Fruit fly (Drosophila melanogaster) whole organism, prepupa: Measurements from ENCODE around the gene bel.
A peak's percentile ranks its signal among the peaks of the same experiment; 100 is the strongest.

ENCODE experiments used
- Blimp-1 ChIP-seq: fragments of 200-800 bp; sonication (Bioruptor generic); optimal IDR thresholded peaks from 3 replicates; lab custom pipeline; 2017; ENCODE audit warnings: missing biosample characterization, missing genetic modification characterization, mild to moderate bottlenecking, moderate library complexity, missing genetic modification reagents
- CG10631 ChIP-seq: fragments of 200-800 bp; sonication (Bioruptor generic); optimal IDR thresholded peaks from 2 replicates; lab custom pipeline; 2016; ENCODE audit warnings: missing biosample characterization, missing genetic modification characterization
- CG11294 ChIP-seq: fragments of 200-800 bp; sonication (Bioruptor generic); IDR thresholded peaks from 2 replicates; pipeline ENCODE4 v1.3.6; 2022; ENCODE audit warnings: missing biosample characterization, missing genetic modification characterization
- CG11762 ChIP-seq: fragments of 200-800 bp; sonication (Bioruptor generic); optimal IDR thresholded peaks from 3 replicates; lab custom pipeline; 2016; ENCODE audit warnings: missing biosample characterization, missing genetic modification characterization; ENCODE audit not compliant: insufficient read depth
- CG15336 ChIP-seq: fragments of 200-800 bp; sonication (Bioruptor generic); IDR thresholded peaks from 2 replicates; pipeline ENCODE4 v1.3.6; 2022; ENCODE audit warnings: missing biosample characterization, missing genetic modification characterization
- CG3032 ChIP-seq: fragments of 200-800 bp; optimal IDR thresholded peaks from 2 replicates; lab custom pipeline; 2019; ENCODE audit warnings: missing biosample characterization, mild to moderate bottlenecking, missing genetic modification characterization, moderate library complexity
- CG31627 ChIP-seq: fragments of 200-800 bp; sonication (Bioruptor generic); optimal IDR thresholded peaks from 3 replicates; lab custom pipeline; 2016; ENCODE audit warnings: missing biosample characterization, missing genetic modification characterization
- CG34406 ChIP-seq: fragments of 200-800 bp; sonication (Bioruptor generic); optimal IDR thresholded peaks from 3 replicates; lab custom pipeline; 2016; ENCODE audit warnings: missing biosample characterization, missing genetic modification characterization
- CG3919 ChIP-seq: fragments of 200-800 bp; sonication (Bioruptor generic); optimal IDR thresholded peaks from 3 replicates; lab custom pipeline; 2016; ENCODE audit warnings: missing biosample characterization, missing genetic modification characterization
- CG4318 ChIP-seq: fragments of 200-800 bp; sonication (Bioruptor generic); optimal IDR thresholded peaks from 3 replicates; lab custom pipeline; 2017; ENCODE audit warnings: missing biosample characterization, mild to moderate bottlenecking, missing genetic modification characterization
- CG6792 ChIP-seq: fragments of 200-800 bp; sonication (Bioruptor generic); optimal IDR thresholded peaks from 3 replicates; lab custom pipeline; 2016; ENCODE audit warnings: missing biosample characterization, missing genetic modification characterization
- CG6808 ChIP-seq: fragments of 200-800 bp; sonication (Bioruptor generic); optimal IDR thresholded peaks from 3 replicates; lab custom pipeline; 2017; ENCODE audit warnings: missing biosample characterization, missing genetic modification characterization, mild to moderate bottlenecking, moderate library complexity, missing genetic modification reagents
- CG7368 ChIP-seq: fragments of 200-800 bp; sonication (Bioruptor generic); optimal IDR thresholded peaks from 3 replicates; lab custom pipeline; 2016; ENCODE audit warnings: missing biosample characterization, missing genetic modification characterization
- CG8319 ChIP-seq: fragments of 200-800 bp; sonication (Bioruptor generic); optimal IDR thresholded peaks from 3 replicates; lab custom pipeline; 2016; ENCODE audit warnings: missing biosample characterization, missing genetic modification characterization
- CG8632 ChIP-seq: fragments of 200-800 bp; sonication (Bioruptor generic); optimal IDR thresholded peaks from 3 replicates; lab custom pipeline; 2016; ENCODE audit warnings: missing biosample characterization, missing genetic modification characterization
- CG9139 ChIP-seq: fragments of 200-800 bp; sonication (Bioruptor generic); optimal IDR thresholded peaks from 3 replicates; lab custom pipeline; 2017; ENCODE audit warnings: missing biosample characterization, mild to moderate bottlenecking, missing genetic modification characterization
- Eip75B ChIP-seq: fragments of 200-800 bp; sonication (Bioruptor generic); optimal IDR thresholded peaks from 3 replicates; lab custom pipeline; 2016; ENCODE audit warnings: missing biosample characterization, missing genetic modification characterization
- Eip78C ChIP-seq: fragments of 200-800 bp; sonication (Bioruptor generic); peaks from one replicate; lab custom pipeline; 2016; ENCODE audit warnings: missing biosample characterization, missing genetic modification characterization
- Eip93F ChIP-seq: fragments of 200-800 bp; sonication (Bioruptor generic); optimal IDR thresholded peaks from 2 replicates; lab custom pipeline; 2016; ENCODE audit warnings: missing biosample characterization, mild to moderate bottlenecking, missing genetic modification characterization
- Ets21C ChIP-seq: fragments of 200-800 bp; sonication (Bioruptor generic); optimal IDR thresholded peaks from 3 replicates; lab custom pipeline; 2016; ENCODE audit warnings: missing biosample characterization, missing genetic modification characterization
- Ets96B ChIP-seq: fragments of 200-800 bp; optimal IDR thresholded peaks from 2 replicates; lab custom pipeline; 2019; ENCODE audit warnings: missing biosample characterization, mild to moderate bottlenecking, missing genetic modification characterization, moderate library complexity
- Gug ChIP-seq: fragments of 200-800 bp; sonication (Bioruptor generic); IDR thresholded peaks from 2 replicates; pipeline ENCODE4 v1.3.6; 2022; ENCODE audit warnings: missing biosample characterization, missing genetic modification characterization
- Hr39 ChIP-seq: fragments of 200-800 bp; sonication (Bioruptor generic); optimal IDR thresholded peaks from 2 replicates; lab custom pipeline; 2016; ENCODE audit warnings: missing biosample characterization, missing genetic modification characterization
- Hr4 ChIP-seq: fragments of 200-800 bp; sonication (Bioruptor generic); optimal IDR thresholded peaks from 3 replicates; lab custom pipeline; 2016; ENCODE audit warnings: missing biosample characterization, missing genetic modification characterization
- Met ChIP-seq: fragments of 200-800 bp; sonication (Bioruptor generic); optimal IDR thresholded peaks from 3 replicates; lab custom pipeline; 2016; ENCODE audit warnings: missing biosample characterization, missing genetic modification characterization
- OdsH ChIP-seq: fragments of 200-800 bp; sonication (Bioruptor generic); optimal IDR thresholded peaks from 3 replicates; lab custom pipeline; 2016; ENCODE audit warnings: missing biosample characterization, missing genetic modification characterization
- Smox ChIP-seq: fragments of 200-800 bp; sonication (Bioruptor generic); optimal IDR thresholded peaks from 3 replicates; lab custom pipeline; 2016; ENCODE audit warnings: missing biosample characterization, missing genetic modification characterization
- Sox102F ChIP-seq: fragments of 200-800 bp; sonication (Bioruptor generic); optimal IDR thresholded peaks from 2 replicates; lab custom pipeline; 2016; ENCODE audit warnings: missing biosample characterization, mild to moderate bottlenecking, missing genetic modification characterization
- Sox14 ChIP-seq: fragments of 200-800 bp; sonication (Bioruptor generic); optimal IDR thresholded peaks from 3 replicates; lab custom pipeline; 2016; ENCODE audit warnings: missing biosample characterization, missing genetic modification characterization
- Sox15 ChIP-seq: fragments of 200-800 bp; sonication (Bioruptor generic); optimal IDR thresholded peaks from 3 replicates; lab custom pipeline; 2016; ENCODE audit warnings: missing biosample characterization, missing genetic modification characterization
- achi ChIP-seq: fragments of 200-800 bp; sonication (Bioruptor generic); optimal IDR thresholded peaks from 3 replicates; lab custom pipeline; 2016; ENCODE audit warnings: missing biosample characterization, missing genetic modification characterization
- acj6 ChIP-seq: fragments of 200-800 bp; sonication (Bioruptor generic); optimal IDR thresholded peaks from 3 replicates; lab custom pipeline; 2016; ENCODE audit warnings: missing biosample characterization, missing genetic modification characterization
- cyc ChIP-seq: fragments of 200-800 bp; sonication (Bioruptor generic); optimal IDR thresholded peaks from 3 replicates; lab custom pipeline; 2016; ENCODE audit warnings: missing biosample characterization, missing genetic modification characterization
- dac ChIP-seq: fragments of 200-800 bp; sonication (Bioruptor generic); optimal IDR thresholded peaks from 2 replicates; lab custom pipeline; 2017; ENCODE audit warnings: missing biosample characterization, mild to moderate bottlenecking, missing genetic modification characterization
- dsx ChIP-seq: fragments of 200-800 bp; optimal IDR thresholded peaks from 3 replicates; lab custom pipeline; 2019; ENCODE audit warnings: missing biosample characterization, mild to moderate bottlenecking, missing genetic modification characterization, moderate library complexity; ENCODE audit not compliant: poor library complexity, severe bottlenecking
- eg ChIP-seq: fragments of 200-800 bp; sonication (Bioruptor generic); IDR thresholded peaks from 3 replicates; pipeline ENCODE4 v1.3.6; 2022; ENCODE audit warnings: missing biosample characterization, missing genetic modification characterization
- esn ChIP-seq: fragments of 200-800 bp; sonication (Bioruptor generic); optimal IDR thresholded peaks from 2 replicates; lab custom pipeline; 2016; ENCODE audit warnings: missing biosample characterization, mild to moderate bottlenecking, missing genetic modification characterization, moderate library complexity
- fd85E ChIP-seq: fragments of 200-800 bp; sonication (Bioruptor generic); optimal IDR thresholded peaks from 3 replicates; lab custom pipeline; 2016; ENCODE audit warnings: missing biosample characterization, missing genetic modification characterization
- fkh ChIP-seq: fragments of 200-800 bp; sonication (Bioruptor generic); optimal IDR thresholded peaks from 3 replicates; lab custom pipeline; 2017; ENCODE audit warnings: missing biosample characterization, mild to moderate bottlenecking, missing genetic modification characterization, moderate library complexity
- lz ChIP-seq: fragments of 200-800 bp; sonication (Bioruptor generic); optimal IDR thresholded peaks from 3 replicates; lab custom pipeline; 2016; ENCODE audit warnings: missing biosample characterization, missing genetic modification characterization
- net ChIP-seq: fragments of 200-800 bp; sonication (Bioruptor generic); optimal IDR thresholded peaks from 3 replicates; lab custom pipeline; 2016; ENCODE audit warnings: missing biosample characterization, missing genetic modification characterization
- pdm3 ChIP-seq: fragments of 200-800 bp; sonication (Bioruptor generic); optimal IDR thresholded peaks from 3 replicates; lab custom pipeline; 2016; ENCODE audit warnings: missing biosample characterization, missing genetic modification characterization
- salr ChIP-seq, 2 experiments: fragments of 200-800 bp; sonication (Bioruptor generic); optimal IDR thresholded peaks; 3 replicates each; lab custom pipeline; 2016 to 2018; ENCODE audit warnings: missing biosample characterization in 2 of 2, missing genetic modification characterization in 2 of 2, mild to moderate bottlenecking in 1 of 2
- ss ChIP-seq, 2 experiments: fragments of 200-800 bp; sonication (Bioruptor generic); optimal IDR thresholded peaks; 2 replicates in 1 of 2; 3 replicates in 1 of 2; lab custom pipeline; 2017 to 2018; ENCODE audit warnings: mild to moderate bottlenecking in 2 of 2, missing biosample characterization in 2 of 2, missing genetic modification characterization in 2 of 2, moderate library complexity in 1 of 2
- svp ChIP-seq: fragments of 200-800 bp; sonication (Bioruptor generic); peaks from one replicate; lab custom pipeline; 2016; ENCODE audit warnings: missing biosample characterization, missing genetic modification characterization
- topi ChIP-seq: fragments of 200-800 bp; sonication (Bioruptor generic); optimal IDR thresholded peaks from 3 replicates; lab custom pipeline; 2016; ENCODE audit warnings: missing biosample characterization, missing genetic modification characterization
- vri ChIP-seq: fragments of 200-800 bp; sonication (Bioruptor generic); optimal IDR thresholded peaks from 3 replicates; lab custom pipeline; 2016; ENCODE audit warnings: missing biosample characterization, mild to moderate bottlenecking, missing genetic modification characterization

Gene bel

DNA sequence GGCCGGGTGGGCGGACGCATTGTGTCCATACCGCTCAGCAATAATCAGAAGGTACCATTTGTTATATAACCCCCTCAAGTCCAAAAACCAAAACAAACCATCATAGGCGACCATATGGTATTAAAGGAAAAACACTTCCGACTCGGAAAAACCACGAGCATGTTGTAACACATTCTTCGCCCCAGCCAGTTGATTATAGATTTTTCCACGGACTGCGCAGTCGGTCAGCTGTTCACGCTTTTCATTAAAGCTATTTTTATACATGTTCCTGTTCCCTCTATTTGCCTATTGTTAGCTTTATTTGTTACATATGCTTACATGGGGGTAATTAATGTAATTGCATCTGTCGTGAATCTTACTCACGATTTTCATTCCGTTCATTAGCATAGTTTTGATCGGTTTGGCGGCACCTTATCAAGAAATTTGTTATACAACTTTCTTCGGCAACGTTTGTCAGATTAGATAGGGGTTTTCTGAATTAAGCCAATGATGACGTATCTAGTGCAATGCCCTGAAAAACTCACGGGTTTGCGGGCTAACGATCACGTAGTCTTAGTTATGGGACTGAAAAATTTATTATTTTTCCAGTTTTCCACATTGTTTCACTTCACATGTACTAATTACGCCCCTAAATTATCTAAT is 4.3 kb upstream of the bel start:
- TF ChIP-seq CG8319 (GFP tag; lab: Kevin White, UChicago), result no peak
- no peak for TF ChIP-seq Hr4 (GFP tag; lab: Kevin White, UChicago)
- no peak for TF ChIP-seq CG4318 (GFP tag; lab: Kevin White, UChicago)
- TF ChIP-seq lz, result no peak
- peak; percentile 84 for TF ChIP-seq vri (GFP tag; lab: Kevin White, UChicago)
- no peak for TF ChIP-seq topi (GFP tag; lab: Kevin White, UChicago)
- TF ChIP-seq, all 60 proteins: peak for 1

DNA sequence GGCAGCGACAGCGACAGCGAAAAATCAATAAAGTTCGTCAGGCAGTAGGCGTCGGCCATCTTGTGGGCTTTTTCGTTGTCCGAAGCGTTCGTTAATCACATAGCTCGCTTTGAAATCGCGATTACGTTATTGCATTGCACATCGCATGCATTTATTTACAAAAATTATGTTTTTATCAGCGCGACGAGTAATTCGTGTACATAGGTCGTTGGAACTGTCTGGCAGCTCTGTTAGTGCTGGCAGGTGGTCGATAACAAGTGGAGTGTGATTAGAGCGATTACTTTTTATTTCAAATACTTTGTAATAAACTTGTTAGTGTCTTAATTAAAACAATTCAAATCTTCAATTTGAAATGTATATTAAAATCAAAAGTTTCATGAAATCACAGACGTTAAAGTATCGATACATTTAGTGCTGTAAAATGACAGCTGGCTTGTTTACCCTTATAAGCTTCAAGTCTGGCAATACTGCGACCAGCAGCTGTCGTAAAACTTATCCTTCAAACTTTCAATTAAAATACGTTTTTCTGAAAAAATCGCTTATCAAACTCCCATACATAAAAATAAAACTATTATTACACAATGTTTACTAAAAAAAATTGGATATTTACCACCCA is 3.2 kb upstream of the bel start, which contains the start of gene CG8032:
Gene CG8032 (plus strand): TSS at position 448 of the 616 bp plus-strand sequence.
- peak; percentile 50 for TF ChIP-seq CG3919 (GFP tag; lab: Kevin White, UChicago)
- TF ChIP-seq achi (GFP tag; lab: Kevin White, UChicago), result peak; percentile 100
- TF ChIP-seq Eip75B (GFP tag; lab: Kevin White, UChicago), result peak; percentile 63
- TF ChIP-seq Ets96B (tag; lab: Kevin White, UChicago), result no peak
- no peak for TF ChIP-seq CG11294 (GFP tag; lab: Robert Waterston, UW)
- peak; percentile 54 for TF ChIP-seq Hr4 (GFP tag; lab: Kevin White, UChicago)
- peak; percentile 58 for TF ChIP-seq CG10631 (GFP tag; lab: Kevin White, UChicago)
- TF ChIP-seq ss (GFP tag; optimal IDR thresholded peaks at IDR 0.05; lab: Kevin White, UChicago), result peak in 1 of 2 experiments; percentile 26
- TF ChIP-seq OdsH (GFP tag; lab: Kevin White, UChicago), result peak; percentile 43
- no peak for TF ChIP-seq Sox15 (GFP tag; lab: Kevin White, UChicago)
- no peak for TF ChIP-seq net (GFP tag; lab: Kevin White, UChicago)
- no peak for TF ChIP-seq CG9139 (GFP tag; lab: Kevin White, UChicago)
- peak; percentile 29 for TF ChIP-seq dsx
- TF ChIP-seq eg (GFP tag; lab: Robert Waterston, UW), result no peak
- peak; percentile 59 for TF ChIP-seq esn (GFP tag; lab: Kevin White, UChicago)
- TF ChIP-seq acj6 (GFP tag; lab: Kevin White, UChicago), result peak; percentile 27
- TF ChIP-seq fd85E (GFP tag; lab: Kevin White, UChicago), result no peak
- TF ChIP-seq svp (GFP tag; lab: Kevin White, UChicago), result peak; percentile 93
- peak; percentile 39 for TF ChIP-seq topi (GFP tag; lab: Kevin White, UChicago)
- TF ChIP-seq salr (GFP tag; optimal IDR thresholded peaks at IDR 0.05; lab: Kevin White, UChicago), result peak in 1 of 2 experiments; percentile 14
- TF ChIP-seq Ets21C (GFP tag; lab: Kevin White, UChicago), result peak; percentile 30
- TF ChIP-seq Gug (GFP tag; lab: Robert Waterston, UW), result no peak
- TF ChIP-seq CG31627 (GFP tag; lab: Kevin White, UChicago), result peak; percentile 37
- TF ChIP-seq CG8319 (GFP tag; lab: Kevin White, UChicago), result no peak
- peak; percentile 61 for TF ChIP-seq Sox102F (GFP tag; lab: Kevin White, UChicago)
- TF ChIP-seq Blimp-1, result no peak
- peak; percentile 57 for TF ChIP-seq Hr39 (GFP tag; lab: Kevin White, UChicago)
- TF ChIP-seq CG34406 (GFP tag; lab: Kevin White, UChicago), result peak; percentile 2
- TF ChIP-seq Met (GFP tag; lab: Kevin White, UChicago), result peak; percentile 50
- no peak for TF ChIP-seq CG7368 (GFP tag; lab: Kevin White, UChicago)
- 0 out of 2 replicates have a peak, but pooled peaks have one; percentile 12 for TF ChIP-seq CG15336 (GFP tag; lab: Robert Waterston, UW)
- TF ChIP-seq CG6808 (GFP tag; lab: Kevin White, UChicago), result no peak
- peak; percentile 62 for TF ChIP-seq Eip78C (GFP tag; lab: Kevin White, UChicago)
- no peak for TF ChIP-seq CG11762 (GFP tag; lab: Kevin White, UChicago)
- peak; percentile 24 for TF ChIP-seq CG6792
- TF ChIP-seq pdm3 (GFP tag; lab: Kevin White, UChicago), result peak; percentile 61
- no peak for TF ChIP-seq Eip93F (GFP tag; lab: Kevin White, UChicago)
- TF ChIP-seq dac (GFP tag; lab: Kevin White, UChicago), result no peak
- peak; percentile 56 for TF ChIP-seq Smox (GFP tag; lab: Kevin White, UChicago)
- TF ChIP-seq CG8632 (GFP tag; lab: Kevin White, UChicago), result no peak
- peak; percentile 97 for TF ChIP-seq fkh (GFP tag; lab: Kevin White, UChicago)
- TF ChIP-seq Sox14, result peak; percentile 36
- no peak for TF ChIP-seq CG3032 (tag; lab: Kevin White, UChicago)
- TF ChIP-seq vri (GFP tag; lab: Kevin White, UChicago), result peak; percentile 57
- peak; percentile 36 for TF ChIP-seq cyc (GFP tag; lab: Kevin White, UChicago)
- TF ChIP-seq lz, result peak; percentile 62
